Fruit fly (Drosophila melanogaster): ENCODE data around the gene CG18428.

Gene CG18428

DNA sequence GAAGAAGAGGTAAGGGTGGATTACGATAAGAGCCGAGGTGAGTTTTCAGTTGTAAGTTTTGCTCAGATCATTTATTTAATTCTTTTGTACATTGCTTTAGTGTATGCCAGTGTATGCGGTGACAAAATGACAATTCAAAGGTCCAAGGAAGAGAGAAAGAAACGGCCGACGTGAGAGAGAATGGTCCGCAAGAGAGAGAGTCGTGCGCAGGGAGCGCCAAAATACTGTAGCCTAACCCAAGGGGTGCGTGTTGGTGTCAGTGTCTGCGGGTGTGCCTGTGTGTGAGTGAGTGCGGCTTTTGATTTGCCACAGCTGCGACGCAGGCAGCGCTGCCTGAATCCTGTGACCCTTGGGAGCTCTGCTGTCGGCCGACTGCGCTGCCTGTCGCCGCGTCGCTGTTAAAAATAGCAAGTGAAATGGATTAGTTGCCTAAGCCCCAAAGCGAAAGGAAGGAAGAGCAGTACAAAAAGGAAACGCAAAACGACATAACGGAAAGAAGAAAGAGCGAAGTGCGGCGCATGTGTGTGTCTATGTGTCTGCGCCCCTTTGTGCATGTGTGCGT is 16.5 kb upstream of the CG18428 start:
- TF ChIP-seq CG6808 (GFP tag; optimal IDR thresholded peaks at IDR 0.05) (peak; percentile 18), ss (GFP tag; optimal IDR thresholded peaks at IDR 0.05) (peak in 1 of 2 experiments; percentile 18), dac (GFP tag; optimal IDR thresholded peaks at IDR 0.05) (no peak), Gug (GFP tag; IDR thresholded peaks at IDR 0.05) (no peak)

DNA sequence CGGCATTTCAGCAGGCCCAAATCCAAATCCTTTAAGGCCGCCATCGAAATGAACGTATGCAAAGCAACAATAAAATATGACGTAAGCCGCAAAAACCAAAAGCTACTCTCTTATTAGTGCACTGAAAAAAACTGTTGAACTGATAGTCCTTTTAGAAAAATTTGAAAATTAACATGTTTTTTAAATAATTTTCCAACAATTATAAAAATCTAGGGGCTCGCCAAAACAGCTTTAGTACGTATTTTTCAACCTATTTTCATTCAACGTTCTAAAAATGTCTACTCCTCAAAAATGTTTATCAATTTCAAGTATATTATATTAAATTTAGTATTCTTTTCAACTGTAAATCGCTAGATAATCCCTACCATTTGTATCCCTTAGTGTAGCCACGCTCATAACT is 15.7 kb upstream of the CG18428 start:
- peak; percentile 2 for TF ChIP-seq Hr4 (GFP tag; optimal IDR thresholded peaks at IDR 0.05)
- TF ChIP-seq Eip78C (GFP tag), result peak; percentile 53
- TF ChIP-seq CG11294 (GFP tag; IDR thresholded peaks at IDR 0.05), result no peak

DNA sequence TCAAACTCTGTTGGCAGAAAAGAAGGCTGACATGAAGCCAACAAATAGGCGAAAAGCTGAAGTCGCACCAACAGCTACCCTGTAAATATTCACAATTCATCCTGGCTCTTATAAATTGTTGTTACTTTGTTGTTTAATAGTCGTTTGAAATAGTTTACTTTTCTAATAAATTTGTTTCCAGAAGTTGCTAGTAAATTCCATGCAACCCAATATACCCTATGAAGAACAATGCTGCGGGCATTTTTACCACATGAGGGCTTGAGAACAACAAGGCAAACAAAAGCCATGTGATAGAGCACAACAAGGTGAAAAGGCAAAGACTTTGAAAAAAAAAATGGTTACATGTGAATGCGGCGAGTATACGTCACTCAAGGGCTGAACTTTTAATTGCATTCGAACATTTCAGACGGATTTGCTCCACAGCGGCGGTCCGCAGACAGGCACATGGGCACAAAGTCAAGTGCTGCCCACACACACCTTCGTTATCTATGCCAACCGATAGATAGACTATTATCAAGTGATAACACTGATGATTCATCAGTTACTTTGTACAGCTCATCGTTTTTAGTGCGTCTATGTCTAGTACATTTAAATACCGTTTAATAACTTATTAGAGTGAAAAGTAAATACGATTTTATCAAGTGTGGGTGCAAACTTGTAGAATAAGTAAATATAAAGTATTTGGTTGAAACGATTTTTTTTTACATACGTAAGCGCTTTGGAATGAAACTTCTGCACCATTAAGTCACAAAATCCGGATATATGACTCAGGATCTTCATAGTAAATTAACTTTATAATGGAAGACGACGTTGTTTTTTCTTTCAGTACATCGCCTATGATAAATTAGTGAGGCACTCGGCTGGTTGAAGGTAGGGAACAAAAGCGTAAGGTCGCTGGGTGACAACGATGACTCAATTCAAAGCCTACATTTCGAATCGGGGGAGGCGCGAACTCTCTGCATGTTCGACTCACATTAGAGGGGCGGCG is 9.8 kb upstream of the CG18428 start:
- TF ChIP-seq vri (GFP tag; optimal IDR thresholded peaks at IDR 0.05) (peak; percentile 65), Eip93F (GFP tag; optimal IDR thresholded peaks at IDR 0.05) (no peak), acj6 (GFP tag; optimal IDR thresholded peaks at IDR 0.05) (peak; percentile 75), CG11762 (GFP tag; optimal IDR thresholded peaks at IDR 0.05; ENCODE audit: insufficient read depth) (peak; percentile 31), CG7368 (GFP tag; optimal IDR thresholded peaks at IDR 0.05) (peak; percentile 72), CG1621 (tag; optimal IDR thresholded peaks at IDR 0.05) (no peak), eg (GFP tag; IDR thresholded peaks at IDR 0.05) (peak; percentile 72), CG8632 (GFP tag; optimal IDR thresholded peaks at IDR 0.05) (peak; percentile 39), fd85E (GFP tag; optimal IDR thresholded peaks at IDR 0.05) (peak; percentile 34), CG6163 (GFP tag; IDR thresholded peaks at IDR 0.05) (peak; percentile 89), CG6792 (GFP tag; optimal IDR thresholded peaks at IDR 0.05) (peak; percentile 41), OdsH (GFP tag; optimal IDR thresholded peaks at IDR 0.05) (peak; percentile 71), Ets96B (tag; optimal IDR thresholded peaks at IDR 0.05) (peak; percentile 65), net (GFP tag; optimal IDR thresholded peaks at IDR 0.05) (peak; percentile 68), CG3032 (tag; optimal IDR thresholded peaks at IDR 0.05) (peak; percentile 45), CG32006 (GFP tag; optimal IDR thresholded peaks at IDR 0.05) (peak; percentile 72), spab (GFP tag; optimal IDR thresholded peaks at IDR 0.05) (peak; percentile 8), CG8119 (GFP tag; IDR thresholded peaks at IDR 0.05) (peak; percentile 77), CG10669 (GFP tag; optimal IDR thresholded peaks at IDR 0.05) (peak; percentile 48), CG6276 (GFP tag; optimal IDR thresholded peaks at IDR 0.05) (peak; percentile 43), CG11294 (GFP tag; IDR thresholded peaks at IDR 0.05) (peak; percentile 57; the same call in 1 of the 2 replicates), CG10631 (GFP tag; optimal IDR thresholded peaks at IDR 0.05) (peak; percentile 66), topi (GFP tag; optimal IDR thresholded peaks at IDR 0.05) (peak; percentile 80), CG4318 (GFP tag; optimal IDR thresholded peaks at IDR 0.05) (peak; percentile 36), Hr4 (GFP tag; optimal IDR thresholded peaks at IDR 0.05) (peak; percentile 68), dsx (GFP tag; optimal IDR thresholded peaks at IDR 0.05; ENCODE audit: poor library complexity, severe bottlenecking) (peak; percentile 25), cyc (GFP tag; optimal IDR thresholded peaks at IDR 0.05) (peak; percentile 75), CG11902 (GFP tag; optimal IDR thresholded peaks at IDR 0.05) (peak; percentile 41), Gug (GFP tag; IDR thresholded peaks at IDR 0.05) (peak; percentile 74), CG8319 (GFP tag; optimal IDR thresholded peaks at IDR 0.05) (peak; percentile 42), Sox15 (GFP tag; optimal IDR thresholded peaks at IDR 0.05) (peak; percentile 32), CG31627 (GFP tag; optimal IDR thresholded peaks at IDR 0.05) (peak; percentile 84), dac (GFP tag; optimal IDR thresholded peaks at IDR 0.05) (peak; percentile 25), Smox (GFP tag; optimal IDR thresholded peaks at IDR 0.05) (no peak), Ets21C (GFP tag; optimal IDR thresholded peaks at IDR 0.05) (peak; percentile 60), Hr38 (GFP tag; optimal IDR thresholded peaks at IDR 0.05) (no peak), svp (GFP tag) (peak; percentile 86), fkh (GFP tag; optimal IDR thresholded peaks at IDR 0.05) (peak; percentile 17), Blimp-1 (GFP tag; optimal IDR thresholded peaks at IDR 0.05) (peak; percentile 4), Hr39 (GFP tag; optimal IDR thresholded peaks at IDR 0.05) (peak; percentile 87), esn (GFP tag; optimal IDR thresholded peaks at IDR 0.05) (peak; percentile 76)
